Worm (Caenorhabditis elegans) whole organism, midembryonic: Measurements from ENCODE around the gene C46F9.6.

Experiments
- T22C8.4 ChIP-seq: fragments of 200-800 bp; sonication (Bioruptor generic); IDR thresholded peaks from 2 replicates; pipeline ENCODE4 v1.3.6; 2022; ENCODE audit warnings: missing genetic modification characterization, missing compliant biosample characterization
- cog-1 ChIP-seq: sonication (generic microtip); optimal IDR thresholded peaks from 2 replicates; lab custom pipeline; 2016; ENCODE audit warnings: missing genetic modification characterization, missing compliant biosample characterization
- flt-1 ChIP-seq: fragments of 200-800 bp; sonication (Bioruptor generic); IDR thresholded peaks from 2 replicates; pipeline ENCODE4 v1.3.6; 2022; ENCODE audit warnings: missing genetic modification characterization, missing compliant biosample characterization
- klf-2 ChIP-seq: fragments of 200-800 bp; sonication (Bioruptor generic); conservative IDR thresholded peaks from 2 replicates; pipeline ENCODE4 v1.3.6; 2022; ENCODE audit warnings: missing genetic modification reagents, missing genetic modification characterization, missing compliant biosample characterization
- med-1 ChIP-seq: sonication (generic microtip); optimal IDR thresholded peaks from 2 replicates; lab custom pipeline; 2017; ENCODE audit warnings: missing genetic modification characterization, mild to moderate bottlenecking, missing compliant biosample characterization, antibody characterized with exemption, missing genetic modification reagents; ENCODE audit not compliant: insufficient read depth
- ref-1 ChIP-seq: fragments of 200-800 bp; sonication (Bioruptor generic); conservative IDR thresholded peaks from 2 replicates; pipeline ENCODE4 v1.3.6; 2022; ENCODE audit warnings: missing genetic modification reagents, missing genetic modification characterization, missing compliant biosample characterization
- tab-1 ChIP-seq: fragments of 200-800 bp; sonication (Bioruptor generic); IDR thresholded peaks from 2 replicates; pipeline ENCODE4 v1.3.6; 2022; ENCODE audit warnings: missing genetic modification characterization, missing compliant biosample characterization
- ztf-23 ChIP-seq: fragments of 200-800 bp; sonication (Bioruptor generic); IDR thresholded peaks from 2 replicates; pipeline ENCODE4 v1.3.6; 2022; ENCODE audit warnings: missing genetic modification reagents, missing genetic modification characterization, missing compliant biosample characterization
- ztf-29 ChIP-seq: fragments of 200-800 bp; sonication (Bioruptor generic); IDR thresholded peaks from 2 replicates; pipeline ENCODE4 v1.3.6; 2022; ENCODE audit warnings: missing genetic modification reagents, missing genetic modification characterization, missing compliant biosample characterization

Gene C46F9.6

ce11 chrII:1869120-1869519 is 28.9 kb upstream of the C46F9.6 start, which contains the start of gene math-14:
TSS of gene math-14 (plus strand) at chrII:1869420.
- TF ChIP-seq cog-1: no peak
- no peak for TF ChIP-seq ztf-23 (GFP tag; lab: Robert Waterston, UW)
- TF ChIP-seq ztf-29 (GFP tag; lab: Robert Waterston, UW): no peak
- no peak for TF ChIP-seq ref-1
- no peak for TF ChIP-seq flt-1
- no peak for TF ChIP-seq tab-1 (GFP tag; lab: Robert Waterston, UW)
- TF ChIP-seq med-1 (GFP tag; lab: Kevin White, UChicago): no peak
- no peak for TF ChIP-seq T22C8.4
- no peak for TF ChIP-seq klf-2 (GFP tag; lab: Robert Waterston, UW)

ce11 chrII:1870875-1871592 is 27.0 kb upstream of the C46F9.6 start, which contains the start of gene math-10:
TSS of gene math-10 (plus strand) at chrII:1871542.
- TF ChIP-seq T22C8.4 (no peak), ztf-29 (GFP tag; lab: Robert Waterston, UW) (no peak), cog-1 (no peak), klf-2 (GFP tag; lab: Robert Waterston, UW) (no peak), med-1 (GFP tag; lab: Kevin White, UChicago) (no peak), flt-1 (no peak)

ce11 chrII:1875658-1876057 is 22.4 kb upstream of the C46F9.6 start, which contains the start of gene math-13:
TSS of gene math-13 (plus strand) at chrII:1875958.
- no peak for TF ChIP-seq cog-1
- TF ChIP-seq med-1 (GFP tag; lab: Kevin White, UChicago): no peak
- no peak for TF ChIP-seq T22C8.4
- TF ChIP-seq ztf-29 (GFP tag; lab: Robert Waterston, UW): no peak
- no peak for TF ChIP-seq ref-1
- TF ChIP-seq klf-2 (GFP tag; lab: Robert Waterston, UW): no peak
- TF ChIP-seq ztf-23 (GFP tag; lab: Robert Waterston, UW): no peak
- TF ChIP-seq flt-1: no peak
- no peak for TF ChIP-seq tab-1 (GFP tag; lab: Robert Waterston, UW)

DNA sequence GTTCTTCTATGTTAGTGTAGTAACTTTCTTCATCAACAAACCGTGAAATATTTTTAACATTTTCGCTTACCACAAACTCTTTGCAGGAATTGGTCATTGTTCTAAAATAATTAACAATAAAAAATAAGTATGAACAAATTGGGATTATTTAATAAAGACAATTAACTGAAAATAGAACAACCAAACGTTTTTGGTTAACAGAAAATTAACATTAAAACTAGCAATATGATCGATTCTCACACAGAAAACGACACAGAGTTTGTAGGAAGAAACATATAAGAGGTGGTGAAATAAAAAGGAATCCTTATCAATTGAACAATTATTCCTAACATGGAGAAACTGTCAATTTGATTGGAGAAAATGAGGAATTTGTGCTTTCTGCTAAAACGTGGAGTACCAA is 19.4 kb upstream of the C46F9.6 start, which contains the start of gene math-16:
Gene math-16, minus strand, starts transcription at position 101 of the 400 bp plus-strand sequence.
- TF ChIP-seq ztf-23 (GFP tag; lab: Robert Waterston, UW): no peak
- TF ChIP-seq cog-1: no peak
- TF ChIP-seq tab-1 (GFP tag; lab: Robert Waterston, UW): no peak
- no peak for TF ChIP-seq T22C8.4
- no peak for TF ChIP-seq med-1 (GFP tag; lab: Kevin White, UChicago)
- no peak for TF ChIP-seq ref-1
- TF ChIP-seq ztf-29 (GFP tag; lab: Robert Waterston, UW): no peak

DNA sequence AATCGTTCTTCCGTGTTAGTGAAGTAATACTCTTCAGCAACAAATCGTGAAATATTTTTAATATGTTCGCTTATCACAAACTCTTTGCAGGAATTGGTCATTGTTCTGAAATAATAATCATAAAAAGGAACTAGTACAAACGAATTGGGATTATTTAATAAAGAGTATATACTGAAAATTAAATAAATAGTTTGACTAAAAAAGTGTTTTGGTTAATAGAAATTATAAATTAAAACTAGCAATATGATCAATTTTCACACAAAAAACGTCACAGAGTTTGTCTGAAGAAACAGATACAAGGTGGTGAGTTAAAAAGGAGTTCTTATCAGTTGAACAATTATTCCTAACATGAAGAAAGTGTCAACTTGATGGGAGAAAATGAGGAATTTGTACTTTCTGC is 15.3 kb upstream of the C46F9.6 start, which contains the start of gene math-5:
Gene math-5, minus strand, starts transcription at position 101 of the 400 bp plus-strand sequence.
- TF ChIP-seq cog-1 (no peak), ztf-29 (GFP tag; lab: Robert Waterston, UW) (no peak), tab-1 (GFP tag; lab: Robert Waterston, UW) (no peak), ztf-23 (GFP tag; lab: Robert Waterston, UW) (no peak), ref-1 (no peak), klf-2 (GFP tag; lab: Robert Waterston, UW) (no peak)

DNA sequence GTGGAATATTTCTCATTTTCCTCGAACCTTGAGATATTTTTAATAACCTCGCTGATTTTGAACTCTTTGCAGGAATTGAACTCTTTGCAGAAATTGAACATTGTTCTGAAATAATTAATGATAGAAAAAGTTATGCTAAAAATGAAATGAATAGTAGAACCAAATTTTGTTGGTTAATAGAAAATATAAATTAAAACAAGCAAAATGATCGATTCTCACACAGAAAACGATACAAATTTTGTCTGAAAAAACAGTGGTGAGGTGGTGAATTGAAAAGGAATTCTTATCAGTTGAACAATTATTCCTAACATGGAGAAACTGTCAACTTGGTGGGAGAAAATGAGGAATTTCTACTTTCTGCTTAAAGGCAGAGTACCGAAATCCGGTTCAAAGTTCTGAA is 13.4 kb upstream of the C46F9.6 start, which contains the start of gene math-6:
Gene math-6, minus strand, starts transcription at position 101 of the 400 bp plus-strand sequence.
- TF ChIP-seq tab-1 (GFP tag; lab: Robert Waterston, UW) (no peak), med-1 (GFP tag; lab: Kevin White, UChicago) (no peak), T22C8.4 (no peak), klf-2 (GFP tag; lab: Robert Waterston, UW) (no peak), cog-1 (no peak), ztf-23 (GFP tag; lab: Robert Waterston, UW) (no peak), ztf-29 (GFP tag; lab: Robert Waterston, UW) (no peak), flt-1 (no peak), ref-1 (no peak)

ce11 chrII:1886379-1886778 is 11.7 kb upstream of the C46F9.6 start, which contains the start of gene math-7:
TSS of gene math-7 (minus strand) at chrII:1886479.
- no peak for TF ChIP-seq tab-1 (GFP tag; lab: Robert Waterston, UW)
- TF ChIP-seq ztf-29 (GFP tag; lab: Robert Waterston, UW): no peak
- TF ChIP-seq med-1 (GFP tag; lab: Kevin White, UChicago): no peak
- no peak for TF ChIP-seq flt-1
- no peak for TF ChIP-seq cog-1
- TF ChIP-seq ref-1: no peak
- TF ChIP-seq ztf-23 (GFP tag; lab: Robert Waterston, UW): no peak
- TF ChIP-seq T22C8.4: no peak

- TF ChIP-seq flt-1 (no peak), ref-1 (no peak), cog-1 (no peak), ztf-29 (GFP tag; lab: Robert Waterston, UW) (no peak), med-1 (GFP tag; lab: Kevin White, UChicago) (no peak), ztf-23 (GFP tag; lab: Robert Waterston, UW) (no peak), T22C8.4 (no peak), klf-2 (GFP tag; lab: Robert Waterston, UW) (no peak), tab-1 (GFP tag; lab: Robert Waterston, UW) (no peak)
Observed at ce11 chrII:1889071-1889470, 9.0 kb upstream of the C46F9.6 start, which contains the start of gene math-8. TSS of gene math-8 (minus strand) at chrII:1889171.

DNA sequence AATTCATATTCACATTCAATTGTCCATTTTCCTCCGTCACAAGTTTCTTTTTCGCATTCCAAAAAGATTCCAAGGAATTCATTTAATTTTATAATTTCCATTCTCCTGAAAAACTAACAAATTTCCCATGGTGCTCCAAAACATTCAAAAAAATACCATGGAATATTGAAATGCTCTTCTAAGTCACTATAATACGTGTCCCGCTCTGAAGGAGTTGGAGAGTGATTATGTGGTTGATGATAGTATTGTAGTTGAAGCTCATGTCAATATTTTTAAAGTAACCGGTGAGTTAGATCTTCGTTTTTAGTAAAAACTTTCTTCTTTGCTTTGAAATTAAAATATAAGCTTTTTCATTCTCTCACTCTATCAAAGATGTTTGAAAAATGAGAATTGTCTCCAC is 7.4 kb upstream of the C46F9.6 start, which contains the start of gene math-9:
Gene math-9, minus strand, starts transcription at position 101 of the 400 bp plus-strand sequence.
- TF ChIP-seq flt-1: no peak
- TF ChIP-seq ztf-23 (GFP tag; lab: Robert Waterston, UW): no peak
- TF ChIP-seq ztf-29 (GFP tag; lab: Robert Waterston, UW): no peak
- TF ChIP-seq klf-2 (GFP tag; lab: Robert Waterston, UW): no peak
- TF ChIP-seq ref-1: no peak
- no peak for TF ChIP-seq T22C8.4
- no peak for TF ChIP-seq tab-1 (GFP tag; lab: Robert Waterston, UW)

DNA sequence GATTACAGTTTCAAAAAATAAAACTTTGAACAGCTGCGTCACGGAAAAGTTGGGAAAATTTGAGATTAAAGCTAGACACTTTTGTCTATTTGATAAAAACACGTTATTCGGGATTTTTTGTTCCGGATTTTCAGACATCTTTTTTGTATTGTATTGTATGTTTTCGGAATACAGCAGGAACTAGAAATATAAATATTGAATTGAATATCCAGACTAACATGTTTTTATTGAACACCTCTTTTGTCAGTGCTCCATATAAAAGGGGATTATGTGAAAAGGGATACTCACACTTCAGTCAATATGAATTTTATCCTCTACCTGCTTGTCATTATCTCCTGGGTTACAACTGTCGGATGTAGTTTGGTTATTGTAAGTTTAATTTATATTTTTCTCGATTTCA is 4.1 kb upstream of the C46F9.6 start, which contains the start of gene C16C4.1:
Gene C16C4.1, plus strand, starts transcription at position 301 of the 400 bp plus-strand sequence.
- TF ChIP-seq ztf-23 (GFP tag; lab: Robert Waterston, UW): no peak
- TF ChIP-seq med-1 (GFP tag; lab: Kevin White, UChicago): no peak
- TF ChIP-seq flt-1: no peak
- no peak for TF ChIP-seq ref-1
- no peak for TF ChIP-seq ztf-29 (GFP tag; lab: Robert Waterston, UW)
- TF ChIP-seq T22C8.4: no peak
- no peak for TF ChIP-seq klf-2 (GFP tag; lab: Robert Waterston, UW)
- no peak for TF ChIP-seq tab-1 (GFP tag; lab: Robert Waterston, UW)
- no peak for TF ChIP-seq cog-1
